Worm (Caenorhabditis elegans): ENCODE measurements around the gene C52E4.7.
A peak's percentile ranks its signal among the peaks of the same experiment; 100 is the strongest.

Gene C52E4.7

ce11 chrV:11976734-11977133 is 17.4 kb upstream of the C52E4.7 start:
- TF ChIP-seq sup-37 (GFP tag; optimal IDR thresholded peaks at IDR 0.05) (no peak), dpl-1 (GFP tag; optimal IDR thresholded peaks at IDR 0.05) (no peak), nhr-11 (tag; optimal IDR thresholded peaks at IDR 0.05) (no peak), alr-1 (tag; optimal IDR thresholded peaks at IDR 0.05; ENCODE audit: borderline replicate concordance) (no peak), Y116A8C.19 (tag; optimal IDR thresholded peaks at IDR 0.05; ENCODE audit: borderline replicate concordance) (no peak), skn-1 (tag; optimal IDR thresholded peaks at IDR 0.05) (no peak), fkh-10 (GFP tag; optimal IDR thresholded peaks at IDR 0.05) (no peak), lin-15B (tag; optimal IDR thresholded peaks at IDR 0.05) (no peak), nhr-90 (tag; optimal IDR thresholded peaks at IDR 0.05; ENCODE audit: poor library complexity) (peak; percentile 39), nhr-19 (GFP tag; conservative IDR thresholded peaks at IDR 0.05) (no peak), C04F5.9 (tag; optimal IDR thresholded peaks at IDR 0.05) (no peak), unc-30 (tag; optimal IDR thresholded peaks at IDR 0.05) (no peak), fos-1 (tag; optimal IDR thresholded peaks at IDR 0.05) (no peak), unc-98 (GFP tag; IDR thresholded peaks at IDR 0.05) (no peak), blmp-1 (tag; optimal IDR thresholded peaks at IDR 0.05) (no peak), nhr-47 (tag; optimal IDR thresholded peaks at IDR 0.05) (no peak), aha-1 (tag; optimal IDR thresholded peaks at IDR 0.05) (no peak), zag-1 (tag; optimal IDR thresholded peaks at IDR 0.05) (no peak), elt-2 (tag; optimal IDR thresholded peaks at IDR 0.05) (peak; percentile 82), aly-2 (tag; optimal IDR thresholded peaks at IDR 0.05) (no peak), snpc-4 (tag; optimal IDR thresholded peaks at IDR 0.05) (no peak), egl-13 (tag; optimal IDR thresholded peaks at IDR 0.05) (no peak), lin-35 (GFP tag; optimal IDR thresholded peaks at IDR 0.05) (peak in 1 of 2 experiments; percentile 28), nhr-71 (tag; optimal IDR thresholded peaks at IDR 0.05) (peak; percentile 29)

- TF ChIP-seq skn-1 (tag; optimal IDR thresholded peaks at IDR 0.05) (no peak), fos-1 (tag; optimal IDR thresholded peaks at IDR 0.05) (no peak), unc-30 (tag; optimal IDR thresholded peaks at IDR 0.05) (no peak), nhr-90 (tag; optimal IDR thresholded peaks at IDR 0.05; ENCODE audit: poor library complexity) (peak; percentile 9), nhr-19 (GFP tag; conservative IDR thresholded peaks at IDR 0.05) (no peak), ztf-11 (tag; optimal IDR thresholded peaks at IDR 0.05) (no peak), C16A3.4 (tag; optimal IDR thresholded peaks at IDR 0.05) (no peak), Y116A8C.19 (tag; optimal IDR thresholded peaks at IDR 0.05; ENCODE audit: borderline replicate concordance) (no peak), sox-4 (tag; optimal IDR thresholded peaks at IDR 0.05) (no peak), jun-1 (tag; optimal IDR thresholded peaks at IDR 0.05) (no peak), lin-14 (GFP tag; optimal IDR thresholded peaks at IDR 0.05) (peak; percentile 20), lin-35 (GFP tag; optimal IDR thresholded peaks at IDR 0.05) (peak in 1 of 2 experiments; percentile 21), ztf-4 (tag; optimal IDR thresholded peaks at IDR 0.05) (no peak), vab-15 (tag; optimal IDR thresholded peaks at IDR 0.05) (no peak), efl-1 (optimal IDR thresholded peaks at IDR 0.05) (peak in 1 of 2 experiments; percentile 6), efl-1 (GFP tag; optimal IDR thresholded peaks at IDR 0.05 in 1 of 2) (peak in 1 of 2 experiments; percentile 6), ama-1 (optimal IDR thresholded peaks at IDR 0.05) (peak; percentile 62), nhr-77 (tag; optimal IDR thresholded peaks at IDR 0.05) (no peak), F16B12.6 (tag; optimal IDR thresholded peaks at IDR 0.05) (no peak), elt-3 (tag; optimal IDR thresholded peaks at IDR 0.05) (peak in 1 of 6 experiments; percentile 63), grh-1 (GFP tag; IDR thresholded peaks at IDR 0.05) (0 out of 2 replicates have a peak, but pooled peaks have one; percentile 20), C34B4.2 (tag; optimal IDR thresholded peaks at IDR 0.05) (no peak)
Observed at ce11 chrV:11978179-11978578, 15.9 kb upstream of the C52E4.7 start, which contains the start of gene mif-2. mif-2 (minus strand) TSS chrV:11978459.

Data from whole organism, L1 larva.